Fruit fly (Drosophila melanogaster): ENCODE results near the gene Tango10.

DNA sequence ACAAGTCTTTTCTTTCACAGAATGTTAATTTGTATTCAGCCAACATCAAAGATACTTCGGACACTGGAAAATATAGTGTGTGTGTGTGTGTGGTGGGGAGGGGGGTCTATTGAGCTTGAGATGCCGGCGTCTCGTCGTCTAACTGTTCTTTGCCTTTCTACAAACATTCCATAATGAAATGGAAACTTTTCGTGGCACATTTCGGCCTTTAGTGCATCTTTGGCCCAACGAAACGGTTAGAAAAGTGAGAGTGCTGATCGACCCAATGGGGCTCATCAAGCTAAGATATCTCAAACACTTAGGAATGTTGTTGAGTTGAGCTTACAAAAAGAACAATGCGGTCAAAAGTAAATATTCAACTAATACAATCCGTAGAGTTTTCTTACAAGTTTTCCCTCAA is 36.8 kb downstream of the Tango10 start:
- TF ChIP-seq Sin3A (optimal IDR thresholded peaks at IDR 0.05) (no peak), psq (optimal IDR thresholded peaks at IDR 0.05) (no peak), insv (optimal IDR thresholded peaks at IDR 0.05) (no peak)

Measured in Kc167 (cell line).